Fruit fly (Drosophila melanogaster) whole organism, wandering third instar larva: ENCODE data around the gene Spn28Da.

Experiments
- Abd-B ChIP-seq: fragments of >200 bp; optimal IDR thresholded peaks from 2 replicates; lab custom pipeline; 2017; ENCODE audit warnings: missing biosample characterization, missing genetic modification characterization
- CG32264 ChIP-seq: fragments of 200-800 bp; sonication (Bioruptor generic); optimal IDR thresholded peaks from 2 replicates; lab custom pipeline; 2016; ENCODE audit warnings: missing biosample characterization, missing genetic modification characterization
- CG9705 ChIP-seq: fragments of 200-800 bp; sonication (Bioruptor generic); optimal IDR thresholded peaks from 2 replicates; lab custom pipeline; 2018; ENCODE audit warnings: missing biosample characterization, mild to moderate bottlenecking, missing genetic modification characterization
- CrebA ChIP-seq: fragments of 200-800 bp; sonication (Bioruptor generic); optimal IDR thresholded peaks from 2 replicates; lab custom pipeline; 2016; ENCODE audit warnings: missing biosample characterization, mild to moderate bottlenecking, missing genetic modification characterization, borderline replicate concordance
- Dfd ChIP-seq: fragments of >200 bp; optimal IDR thresholded peaks from 2 replicates; lab custom pipeline; 2017; ENCODE audit warnings: missing biosample characterization, missing genetic modification characterization
- Dif ChIP-seq: fragments of 200-275, 200-300 bp; sonication (Bioruptor generic); optimal IDR thresholded peaks from 2 replicates; lab custom pipeline; 2018; ENCODE audit warnings: missing biosample characterization, missing genetic modification characterization; ENCODE audit not compliant: partially characterized antibody
- GATAd ChIP-seq: sonication (Bioruptor generic); optimal IDR thresholded peaks from 2 replicates; lab custom pipeline; 2016; ENCODE audit warnings: missing biosample characterization, missing genetic modification characterization
- HLH106 ChIP-seq: fragments of 200-800 bp; optimal IDR thresholded peaks from 3 replicates; lab custom pipeline; 2019; ENCODE audit warnings: missing biosample characterization, mild to moderate bottlenecking, missing genetic modification characterization, moderate library complexity
- Hnf4 ChIP-seq: fragments of 200-800 bp; sonication (Bioruptor generic); optimal IDR thresholded peaks from 2 replicates; lab custom pipeline; 2016; ENCODE audit warnings: missing biosample characterization, mild to moderate bottlenecking, missing genetic modification characterization
- Hr78 ChIP-seq: fragments of >200 bp; optimal IDR thresholded peaks from 2 replicates; lab custom pipeline; 2017; ENCODE audit warnings: missing biosample characterization, missing genetic modification characterization
- Hr83 ChIP-seq: fragments of 200-300 bp; sonication (Bioruptor generic); optimal IDR thresholded peaks from 2 replicates; lab custom pipeline; 2016; ENCODE audit warnings: missing biosample characterization, mild to moderate bottlenecking, missing genetic modification characterization, moderate library complexity; ENCODE audit not compliant: poor library complexity, severe bottlenecking
- Jra ChIP-seq: sonication (Bioruptor generic); optimal IDR thresholded peaks from 2 replicates; lab custom pipeline; 2016; ENCODE audit warnings: missing biosample characterization, missing genetic modification characterization
- Mio ChIP-seq: sonication (Bioruptor generic); optimal IDR thresholded peaks from 2 replicates; lab custom pipeline; 2016; ENCODE audit warnings: missing biosample characterization, missing genetic modification characterization
- Myc ChIP-seq: fragments of >200 bp; optimal IDR thresholded peaks from 2 replicates; lab custom pipeline; 2017
- OdsH ChIP-seq: fragments of 200-800 bp; sonication (Bioruptor generic); optimal IDR thresholded peaks from 2 replicates; lab custom pipeline; 2016; ENCODE audit warnings: missing biosample characterization, mild to moderate bottlenecking, missing genetic modification characterization
- Rel ChIP-seq, 2 experiments: fragments of 200-800 bp; sonication (Bioruptor generic) in 1 of 2; optimal IDR thresholded peaks; 2 replicates in 1 of 2; 3 replicates in 1 of 2; lab custom pipeline; 2016 to 2019; ENCODE audit warnings: mild to moderate bottlenecking in 2 of 2, missing biosample characterization in 2 of 2, missing genetic modification characterization in 2 of 2, moderate library complexity in 1 of 2
- Sp1 ChIP-seq: fragments of 200-800 bp; sonication (Bioruptor generic); optimal IDR thresholded peaks from 3 replicates; lab custom pipeline; 2019; ENCODE audit warnings: missing biosample characterization, mild to moderate bottlenecking, missing genetic modification characterization, moderate library complexity
- Vsx2 ChIP-seq: fragments of 200-300, 225-300 bp; sonication (Bioruptor generic); optimal IDR thresholded peaks from 2 replicates; lab custom pipeline; 2018; ENCODE audit warnings: missing biosample characterization, missing genetic modification characterization; ENCODE audit not compliant: partially characterized antibody
- br ChIP-seq: fragments of 200-800 bp; sonication (Bioruptor generic); optimal IDR thresholded peaks from 2 replicates; lab custom pipeline; 2016; ENCODE audit warnings: missing biosample characterization, missing genetic modification characterization
- dl ChIP-seq, 2 experiments: fragments of 175-275, 200-275 bp in 1 of 2; fragments of 200-275 bp in 1 of 2; sonication (Bioruptor generic); optimal IDR thresholded peaks; lab custom pipeline; 2018; ENCODE audit warnings: mild to moderate bottlenecking in 2 of 2, missing biosample characterization in 2 of 2, missing genetic modification characterization in 2 of 2, moderate library complexity in 2 of 2; ENCODE audit not compliant: partially characterized antibody in 2 of 2, insufficient read depth in 1 of 2
- dmrt93B ChIP-seq: fragments of 200-800 bp; sonication (Bioruptor generic); optimal IDR thresholded peaks from 2 replicates; lab custom pipeline; 2018; ENCODE audit warnings: missing biosample characterization, mild to moderate bottlenecking, missing genetic modification characterization
- dsf ChIP-seq: sonication (Bioruptor generic); optimal IDR thresholded peaks from 2 replicates; lab custom pipeline; 2016; ENCODE audit warnings: missing biosample characterization, missing genetic modification characterization, borderline replicate concordance
- ey ChIP-seq: fragments of 200-800 bp; sonication (Bioruptor generic); optimal IDR thresholded peaks from 2 replicates; lab custom pipeline; 2016; ENCODE audit warnings: missing biosample characterization, missing genetic modification characterization
- foxo ChIP-seq, 2 experiments: fragments of 200-800 bp; sonication (Bioruptor generic); optimal IDR thresholded peaks; 2 replicates in 1 of 2; 3 replicates in 1 of 2; lab custom pipeline; 2016 to 2017; ENCODE audit warnings: missing biosample characterization in 2 of 2, missing genetic modification characterization in 2 of 2
- fru ChIP-seq: fragments of 200-800 bp; sonication (Bioruptor generic); optimal IDR thresholded peaks from 3 replicates; lab custom pipeline; 2016; ENCODE audit warnings: missing biosample characterization, mild to moderate bottlenecking, missing genetic modification characterization
- h ChIP-seq: fragments of 200-800 bp; sonication (Bioruptor generic); optimal IDR thresholded peaks from 3 replicates; lab custom pipeline; 2016; ENCODE audit warnings: missing biosample characterization, mild to moderate bottlenecking, missing genetic modification characterization
- jim ChIP-seq: fragments of 175-275, 200-325 bp; sonication (Bioruptor generic); optimal IDR thresholded peaks from 2 replicates; lab custom pipeline; 2016; ENCODE audit warnings: missing biosample characterization, mild to moderate bottlenecking, missing genetic modification characterization
- lola ChIP-seq: fragments of >200 bp; optimal IDR thresholded peaks from 2 replicates; lab custom pipeline; 2017; ENCODE audit warnings: missing biosample characterization, missing genetic modification characterization
- pan ChIP-seq: fragments of >200 bp; optimal IDR thresholded peaks from 2 replicates; lab custom pipeline; 2017
- psq ChIP-seq: fragments of 200-800 bp; sonication (Bioruptor generic); optimal IDR thresholded peaks from 3 replicates; lab custom pipeline; 2017; ENCODE audit warnings: missing biosample characterization, mild to moderate bottlenecking, missing genetic modification characterization, moderate library complexity
- rgr ChIP-seq: fragments of 200-800 bp; sonication (Bioruptor generic); optimal IDR thresholded peaks from 3 replicates; lab custom pipeline; 2016; ENCODE audit warnings: missing biosample characterization, mild to moderate bottlenecking, missing genetic modification characterization
- sage ChIP-seq: fragments of 200-800 bp; sonication (Bioruptor generic); optimal IDR thresholded peaks from 2 replicates; lab custom pipeline; 2016; ENCODE audit warnings: missing biosample characterization, mild to moderate bottlenecking, missing genetic modification characterization
- sv ChIP-seq: fragments of 200-800 bp; sonication (Bioruptor generic); optimal IDR thresholded peaks from 3 replicates; lab custom pipeline; 2016; ENCODE audit warnings: missing biosample characterization, missing genetic modification characterization
- tai ChIP-seq: sonication (Bioruptor generic); optimal IDR thresholded peaks from 2 replicates; lab custom pipeline; 2016; ENCODE audit warnings: missing biosample characterization, missing genetic modification characterization
- usp ChIP-seq: fragments of >200 bp; optimal IDR thresholded peaks from 2 replicates; lab custom pipeline; 2017; ENCODE audit warnings: missing biosample characterization, missing genetic modification characterization
- woc ChIP-seq: sonication (Bioruptor generic); optimal IDR thresholded peaks from 2 replicates; lab custom pipeline; 2016; ENCODE audit warnings: missing biosample characterization, mild to moderate bottlenecking, missing genetic modification characterization

The Spn28Da gene

DNA sequence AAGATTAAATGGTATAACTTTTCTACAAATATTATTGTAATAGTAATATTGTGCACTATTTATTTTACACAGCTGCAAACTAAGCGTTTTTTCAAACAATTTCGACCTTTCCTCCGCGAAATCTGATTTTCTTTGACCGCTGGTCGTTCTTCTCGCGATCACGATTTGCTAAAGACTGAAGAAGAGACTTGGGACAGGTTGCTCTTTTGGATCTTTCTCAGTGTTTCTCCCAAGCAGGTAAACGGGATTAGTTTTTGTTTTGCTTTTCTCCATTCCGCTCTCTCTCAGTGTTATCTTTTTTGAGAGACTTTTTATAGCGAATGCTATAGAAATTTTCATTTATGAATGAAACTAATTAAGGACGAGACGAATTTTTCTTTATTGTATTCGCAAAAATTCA is 1.6 kb downstream of the Spn28Da start, which contains the start of gene CG7102:
Gene CG7102 (minus strand): TSS at position 181 of the 400 bp plus-strand sequence.
- TF ChIP-seq br (GFP tag; lab: Kevin White, UChicago), result no peak
- TF ChIP-seq OdsH (GFP tag; lab: Kevin White, UChicago), result no peak
- TF ChIP-seq dl (GFP tag; optimal IDR thresholded peaks at IDR 0.05; lab: Kevin White, UChicago; ENCODE audit: insufficient read depth in 1 of 2, partially characterized antibody in 2 of 2), result no peak
- no peak for TF ChIP-seq woc
- TF ChIP-seq Sp1 (GFP tag; lab: Kevin White, UChicago), result no peak
- TF ChIP-seq h, result no peak
- no peak for TF ChIP-seq Jra (GFP tag; lab: Kevin White, UChicago)
- TF ChIP-seq, all 38 proteins: peak for 0

DNA sequence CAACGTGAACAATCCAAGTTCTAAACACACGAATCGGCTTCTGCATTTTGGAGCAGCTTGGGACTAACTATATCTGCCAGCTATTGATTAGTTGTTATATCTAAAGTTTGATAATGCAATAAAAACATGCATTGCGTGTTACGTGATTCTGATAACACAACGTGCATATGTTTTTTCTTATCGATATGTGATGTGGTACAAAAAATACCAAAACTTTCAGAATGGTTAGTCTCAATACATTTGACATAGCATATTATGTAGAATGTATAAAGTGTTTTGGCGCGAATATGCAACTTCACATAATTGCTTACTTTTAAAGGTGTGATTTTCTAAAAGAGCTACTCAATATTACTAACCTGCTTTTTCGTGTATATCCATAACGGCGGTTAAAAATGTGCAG is 3.0 kb downstream of the Spn28Da start:
- no peak for TF ChIP-seq Hr83 (GFP tag; lab: Kevin White, UChicago)
- no peak for TF ChIP-seq CrebA (GFP tag; lab: Kevin White, UChicago)
- TF ChIP-seq tai, result peak; percentile 35
- TF ChIP-seq Vsx2 (GFP tag; lab: Kevin White, UChicago), result no peak
- peak; percentile 9 for TF ChIP-seq Myc
- no peak for TF ChIP-seq jim (GFP tag; lab: Kevin White, UChicago)
- no peak for TF ChIP-seq dsf
- TF ChIP-seq Dfd (GFP tag; lab: Kevin White, UChicago), result no peak
- TF ChIP-seq usp (GFP tag; lab: Kevin White, UChicago), result no peak

DNA sequence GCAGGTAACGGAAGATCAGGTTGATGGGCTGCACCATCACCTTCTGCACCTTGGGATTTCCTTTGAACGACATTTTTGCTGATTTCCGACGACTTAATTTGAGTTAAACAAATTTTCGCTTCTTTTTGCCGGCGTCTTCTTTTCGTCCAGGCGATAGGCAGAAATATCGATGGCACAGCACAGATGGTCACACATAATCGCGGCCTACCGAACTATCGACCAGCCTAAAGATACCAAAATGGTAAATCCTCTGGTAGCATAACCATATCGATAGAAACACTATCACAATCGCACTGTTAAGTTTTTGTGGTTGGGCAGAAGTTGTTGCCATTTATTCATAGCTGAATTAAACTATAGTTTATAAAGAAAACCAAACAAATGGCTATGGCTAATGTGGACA is 3.7 kb downstream of the Spn28Da start, which contains the start of the genes SmE and CG34132:
Gene SmE (minus strand): TSS at position 180 of the 400 bp plus-strand sequence.
Gene CG34132 (plus strand): TSS at position 233 of the 400 bp plus-strand sequence.
- TF ChIP-seq Hnf4 (GFP tag; lab: Kevin White, UChicago), result peak; percentile 5
- TF ChIP-seq Abd-B (GFP tag; lab: Kevin White, UChicago), result no peak
- TF ChIP-seq Rel (GFP tag; optimal IDR thresholded peaks at IDR 0.05; lab: Kevin White, UChicago), result no peak
- peak; percentile 51 for TF ChIP-seq Rel (tag; optimal IDR thresholded peaks at IDR 0.05; lab: Kevin White, UChicago)
- no peak for TF ChIP-seq Vsx2 (GFP tag; lab: Kevin White, UChicago)
- TF ChIP-seq, all 38 proteins: peak for 2

DNA sequence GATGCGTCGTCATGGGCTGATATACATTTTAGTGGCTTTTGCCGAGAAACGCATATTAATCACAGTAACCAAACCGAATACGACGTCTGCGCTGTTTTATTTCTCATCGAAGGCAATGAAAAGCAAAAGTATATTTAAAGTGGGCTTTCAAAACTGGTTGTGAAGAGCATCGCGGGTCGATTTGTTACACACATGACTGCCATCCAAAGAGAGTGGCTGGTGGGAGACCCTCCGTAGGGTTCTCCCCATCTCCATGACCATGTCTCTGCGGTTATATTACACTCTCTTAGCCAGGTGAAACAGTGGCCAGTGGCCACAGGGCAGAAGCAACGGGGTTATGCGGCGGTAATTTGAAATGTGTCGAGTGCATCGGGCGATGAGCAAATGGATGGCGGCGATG is 8.5 kb downstream of the Spn28Da start:
- no peak for TF ChIP-seq psq (GFP tag; lab: Kevin White, UChicago)
- TF ChIP-seq tai, result no peak
- TF ChIP-seq Mio, result no peak
- TF ChIP-seq woc, result peak; percentile 17
- TF ChIP-seq dsf, result no peak
- TF ChIP-seq dmrt93B, result no peak
- no peak for TF ChIP-seq rgr (GFP tag; lab: Kevin White, UChicago)
- TF ChIP-seq Rel (GFP tag; optimal IDR thresholded peaks at IDR 0.05; lab: Kevin White, UChicago), result no peak
- TF ChIP-seq Rel (tag; optimal IDR thresholded peaks at IDR 0.05; lab: Kevin White, UChicago), result no peak
- TF ChIP-seq pan, result no peak
- no peak for TF ChIP-seq br (GFP tag; lab: Kevin White, UChicago)
- no peak for TF ChIP-seq GATAd
- TF ChIP-seq Abd-B (GFP tag; lab: Kevin White, UChicago), result no peak
- no peak for TF ChIP-seq Hr83 (GFP tag; lab: Kevin White, UChicago)
- TF ChIP-seq jim (GFP tag; lab: Kevin White, UChicago), result no peak
- TF ChIP-seq fru, result peak; percentile 36
- TF ChIP-seq Vsx2 (GFP tag; lab: Kevin White, UChicago), result peak; percentile 10
- TF ChIP-seq sage (GFP tag; lab: Kevin White, UChicago), result no peak
- no peak for TF ChIP-seq lola (GFP tag; lab: Kevin White, UChicago)
- TF ChIP-seq Sp1 (GFP tag; lab: Kevin White, UChicago), result no peak
- TF ChIP-seq OdsH (GFP tag; lab: Kevin White, UChicago), result no peak
- no peak for TF ChIP-seq Jra (GFP tag; lab: Kevin White, UChicago)
- TF ChIP-seq Dif (GFP tag; lab: Kevin White, UChicago), result peak; percentile 27
- no peak for TF ChIP-seq usp (GFP tag; lab: Kevin White, UChicago)
- TF ChIP-seq CG9705 (GFP tag; lab: Kevin White, UChicago), result no peak
- peak; percentile 39 to 54 for TF ChIP-seq dl (GFP tag; optimal IDR thresholded peaks at IDR 0.05; lab: Kevin White, UChicago; ENCODE audit: insufficient read depth in 1 of 2, partially characterized antibody in 2 of 2)
- no peak for TF ChIP-seq h
- TF ChIP-seq Hnf4 (GFP tag; lab: Kevin White, UChicago), result no peak
- no peak for TF ChIP-seq ey (GFP tag; lab: Kevin White, UChicago)
- TF ChIP-seq Hr78, result no peak
- TF ChIP-seq CG32264 (GFP tag; lab: Kevin White, UChicago), result no peak
- no peak for TF ChIP-seq foxo (GFP tag; optimal IDR thresholded peaks at IDR 0.05; lab: Kevin White, UChicago)
- no peak for TF ChIP-seq sv (GFP tag; lab: Kevin White, UChicago)
- TF ChIP-seq CrebA (GFP tag; lab: Kevin White, UChicago), result no peak
- no peak for TF ChIP-seq HLH106 (tag; lab: Kevin White, UChicago)
